Worm (Caenorhabditis elegans): Measurements from ENCODE around the gene rga-5.

ce11 chrIV:13880803-13881202 lies 53.1 kb downstream of the rga-5 start:
- TF ChIP-seq W03F9.2 (tag; optimal IDR thresholded peaks at IDR 0.05): no peak
- TF ChIP-seq him-1 (tag; optimal IDR thresholded peaks at IDR 0.05): no peak

Data from whole organism, L4/young adult.